Fruit fly (Drosophila melanogaster) whole organism, embryonic: Measurements from ENCODE around the gene Nep2.
A peak's percentile ranks its signal among the peaks of the same experiment; 100 is the strongest.

Experiments used
- B-H1 ChIP-seq: fragments of 200-800 bp; sonication (Bioruptor generic); IDR thresholded peaks from 3 replicates; pipeline ENCODE4 v1.3.6; 2022; ENCODE audit warnings: missing biosample characterization, missing genetic modification characterization
- CG14441 ChIP-seq: fragments of 200-800 bp; sonication (Bioruptor generic); IDR thresholded peaks from 2 replicates; pipeline ENCODE4 v1.3.6; 2022; ENCODE audit warnings: missing biosample characterization, missing genetic modification characterization
- CG14710 ChIP-seq: fragments of 200-800 bp; sonication (Bioruptor generic); optimal IDR thresholded peaks from 3 replicates; lab custom pipeline; 2019; ENCODE audit warnings: missing biosample characterization, mild to moderate bottlenecking, missing genetic modification characterization, moderate library complexity
- CG1529 ChIP-seq: fragments of 200-800 bp; sonication (Bioruptor generic); optimal IDR thresholded peaks from 3 replicates; lab custom pipeline; 2018; ENCODE audit warnings: missing biosample characterization, missing genetic modification characterization
- CG15514 ChIP-seq: fragments of 200-800 bp; sonication (Bioruptor generic); optimal IDR thresholded peaks from 3 replicates; lab custom pipeline; 2017; ENCODE audit warnings: missing biosample characterization, missing genetic modification characterization, mild to moderate bottlenecking, moderate library complexity, missing genetic modification reagents
- CG17361 ChIP-seq: fragments of 200-800 bp; sonication (Bioruptor generic); IDR thresholded peaks from 3 replicates; pipeline ENCODE4 v1.3.6; 2022; ENCODE audit warnings: missing biosample characterization, missing genetic modification characterization
- CG17802 ChIP-seq: fragments of 200-800 bp; sonication (Bioruptor generic); optimal IDR thresholded peaks from 2 replicates; lab custom pipeline; 2018; ENCODE audit warnings: missing biosample characterization, mild to moderate bottlenecking, missing genetic modification characterization, moderate library complexity
- CG18619 ChIP-seq: fragments of 200-800 bp; sonication (Bioruptor generic); optimal IDR thresholded peaks from 3 replicates; lab custom pipeline; 2017; ENCODE audit warnings: missing biosample characterization, mild to moderate bottlenecking, missing genetic modification characterization
- CG30020 ChIP-seq: fragments of 200-800 bp; optimal IDR thresholded peaks from 2 replicates; lab custom pipeline; 2019; ENCODE audit warnings: missing biosample characterization, mild to moderate bottlenecking, missing genetic modification characterization, moderate library complexity
- CG31365 ChIP-seq: fragments of 200-800 bp; sonication (Bioruptor generic); optimal IDR thresholded peaks from 2 replicates; lab custom pipeline; 2018; ENCODE audit warnings: missing biosample characterization, mild to moderate bottlenecking, missing genetic modification characterization
- CG32767 ChIP-seq: fragments of 200-800 bp; sonication (Bioruptor generic); IDR thresholded peaks from 2 replicates; pipeline ENCODE4 v1.3.6; 2022; ENCODE audit warnings: missing biosample characterization, missing genetic modification characterization
- CG33557 ChIP-seq: fragments of 200-800 bp; sonication (Bioruptor generic); optimal IDR thresholded peaks from 2 replicates; lab custom pipeline; 2019; ENCODE audit warnings: missing biosample characterization, mild to moderate bottlenecking, missing genetic modification characterization, moderate library complexity
- CG4424 ChIP-seq: fragments of 200-800 bp; sonication (Bioruptor generic); optimal IDR thresholded peaks from 3 replicates; lab custom pipeline; 2016; ENCODE audit warnings: missing biosample characterization, missing genetic modification characterization
- CG4854 ChIP-seq: fragments of 200-800 bp; sonication (Bioruptor generic); optimal IDR thresholded peaks from 2 replicates; lab custom pipeline; 2016; ENCODE audit warnings: missing biosample characterization, missing genetic modification characterization, inconsistent platforms
- CG6813 ChIP-seq: fragments of 200-800 bp; sonication (Bioruptor generic); optimal IDR thresholded peaks from 2 replicates; lab custom pipeline; 2017; ENCODE audit warnings: missing biosample characterization, missing genetic modification characterization, mild to moderate bottlenecking, moderate library complexity, missing genetic modification reagents
- CG8388 ChIP-seq: fragments of 200-800 bp; sonication (Bioruptor generic); optimal IDR thresholded peaks from 2 replicates; lab custom pipeline; 2019; ENCODE audit warnings: missing biosample characterization, mild to moderate bottlenecking, missing genetic modification characterization, moderate library complexity
- CG8478 ChIP-seq: fragments of >200 bp; optimal IDR thresholded peaks from 2 replicates; lab custom pipeline; 2018
- CG9797 ChIP-seq: fragments of 200-800 bp; sonication (Bioruptor generic); optimal IDR thresholded peaks from 3 replicates; lab custom pipeline; 2018; ENCODE audit warnings: missing biosample characterization, mild to moderate bottlenecking, missing genetic modification characterization
- CG9932 ChIP-seq: fragments of 200-800 bp; sonication (Bioruptor generic); IDR thresholded peaks from 2 replicates; pipeline ENCODE4 v1.3.6; 2022; ENCODE audit warnings: missing biosample characterization, missing genetic modification characterization
- CHES-1-like ChIP-seq: fragments of 200-800 bp; sonication (Bioruptor generic); optimal IDR thresholded peaks from 2 replicates; lab custom pipeline; 2016; ENCODE audit warnings: missing biosample characterization, missing genetic modification characterization
- Camta ChIP-seq: fragments of 200-800 bp; sonication (Bioruptor generic); optimal IDR thresholded peaks from 2 replicates; lab custom pipeline; 2016; ENCODE audit warnings: missing biosample characterization, missing genetic modification characterization
- Chrac-16 ChIP-seq: fragments of 200-800 bp; sonication (Bioruptor generic); optimal IDR thresholded peaks from 3 replicates; lab custom pipeline; 2016; ENCODE audit warnings: missing biosample characterization, missing genetic modification characterization
- CoRest ChIP-seq: fragments of 200-800 bp; sonication (Bioruptor generic); optimal IDR thresholded peaks from 3 replicates; lab custom pipeline; 2018; ENCODE audit warnings: missing biosample characterization, mild to moderate bottlenecking, missing genetic modification characterization, moderate library complexity
- Deaf1 ChIP-seq: fragments of 200-800 bp; optimal IDR thresholded peaks from 3 replicates; lab custom pipeline; 2019; ENCODE audit warnings: missing biosample characterization, mild to moderate bottlenecking, missing genetic modification characterization, moderate library complexity
- Dip3 ChIP-seq: fragments of 200-800 bp; sonication (Bioruptor generic); optimal IDR thresholded peaks from 3 replicates; lab custom pipeline; 2016; ENCODE audit warnings: missing biosample characterization, missing genetic modification characterization
- ERR ChIP-seq: fragments of 200-800 bp; sonication (Bioruptor generic); optimal IDR thresholded peaks from 2 replicates; lab custom pipeline; 2016; ENCODE audit warnings: missing biosample characterization, missing genetic modification characterization
- Fer3 ChIP-seq: fragments of 200-800 bp; sonication (Bioruptor generic); optimal IDR thresholded peaks from 2 replicates; lab custom pipeline; 2018; ENCODE audit warnings: missing biosample characterization, mild to moderate bottlenecking, missing genetic modification characterization, moderate library complexity
- Gsc ChIP-seq: fragments of 200-800 bp; sonication (Bioruptor generic); IDR thresholded peaks from 2 replicates; pipeline ENCODE4 v1.3.6; 2022; ENCODE audit warnings: missing biosample characterization, missing genetic modification characterization
- Hmr ChIP-seq: fragments of 200-800 bp; sonication (Bioruptor generic); optimal IDR thresholded peaks from 3 replicates; lab custom pipeline; 2017; ENCODE audit warnings: mild to moderate bottlenecking, missing biosample characterization, missing genetic modification reagents, missing genetic modification characterization
- Hmx ChIP-seq: fragments of 200-800 bp; sonication (Bioruptor generic); optimal IDR thresholded peaks from 2 replicates; lab custom pipeline; 2016; ENCODE audit warnings: missing biosample characterization, missing genetic modification characterization
- Hr3 ChIP-seq: fragments of 200-800 bp; sonication (Bioruptor generic); optimal IDR thresholded peaks from 3 replicates; lab custom pipeline; 2016; ENCODE audit warnings: missing biosample characterization, missing genetic modification characterization
- MBD-R2 ChIP-seq: fragments of 200-800 bp; sonication (Bioruptor generic); IDR thresholded peaks from 2 replicates; pipeline ENCODE4 v1.3.6; 2022; ENCODE audit warnings: missing biosample characterization, missing genetic modification characterization
- Med ChIP-seq: fragments of 200-800 bp; sonication (Bioruptor generic); peaks from one replicate; lab custom pipeline; 2016; ENCODE audit warnings: missing biosample characterization, missing genetic modification characterization, mild to moderate bottlenecking, inconsistent platforms, moderate library complexity
- YL-1 ChIP-seq: fragments of 200-800 bp; sonication (Bioruptor generic); optimal IDR thresholded peaks from 3 replicates; lab custom pipeline; 2017; ENCODE audit warnings: missing biosample characterization, mild to moderate bottlenecking, missing genetic modification characterization
- ase ChIP-seq: fragments of 200-800 bp; sonication (Bioruptor generic); IDR thresholded peaks from 3 replicates; pipeline ENCODE4 v1.3.6; 2022; ENCODE audit warnings: missing biosample characterization, missing genetic modification characterization
- chif ChIP-seq, 2 experiments: fragments of 200-800 bp; sonication (Bioruptor generic); optimal IDR thresholded peaks; 3 replicates each; lab custom pipeline; 2016; ENCODE audit warnings: missing biosample characterization in 2 of 2, missing genetic modification characterization in 2 of 2
- crc ChIP-seq: fragments of 200-800 bp; sonication (Bioruptor generic); optimal IDR thresholded peaks from 2 replicates; lab custom pipeline; 2016; ENCODE audit warnings: missing biosample characterization, missing genetic modification characterization
- esg ChIP-seq: fragments of 200-800 bp; sonication (Bioruptor generic); conservative IDR thresholded peaks from 2 replicates; pipeline ENCODE4 v1.3.6; 2022; ENCODE audit warnings: missing biosample characterization, missing genetic modification characterization
- fd3F ChIP-seq: fragments of 200-800 bp; sonication (Bioruptor generic); optimal IDR thresholded peaks from 2 replicates; lab custom pipeline; 2018; ENCODE audit warnings: missing biosample characterization, mild to moderate bottlenecking, missing genetic modification characterization, moderate library complexity
- gfzf ChIP-seq: fragments of 200-800 bp; sonication (Bioruptor generic); optimal IDR thresholded peaks from 2 replicates; lab custom pipeline; 2016; ENCODE audit warnings: missing biosample characterization, mild to moderate bottlenecking, missing genetic modification characterization, moderate library complexity
- insv ChIP-seq, 2 experiments: fragments of 200-800 bp; sonication (Bioruptor generic); optimal IDR thresholded peaks; 3 replicates each; lab custom pipeline; 2016 to 2018; ENCODE audit warnings: missing biosample characterization in 2 of 2, missing genetic modification characterization in 2 of 2
- jigr1 ChIP-seq: fragments of 200-800 bp; sonication (Bioruptor generic); IDR thresholded peaks from 3 replicates; pipeline ENCODE4 v1.3.6; 2022; ENCODE audit warnings: missing biosample characterization, missing genetic modification characterization
- jumu ChIP-seq: fragments of 200-800 bp; sonication (Bioruptor generic); optimal IDR thresholded peaks from 3 replicates; lab custom pipeline; 2016; ENCODE audit warnings: missing biosample characterization, missing genetic modification characterization
- lov ChIP-seq, 2 experiments: fragments of 200-800 bp in 1 of 2; fragments of >200 bp in 1 of 2; sonication (Bioruptor generic) in 1 of 2; IDR thresholded peaks in 1 of 2; optimal IDR thresholded peaks in 1 of 2; 2 replicates in 1 of 2; 3 replicates in 1 of 2; pipeline versions ENCODE4 v1.3.6 to Lab custom; 2017 to 2022; ENCODE audit warnings: missing biosample characterization in 1 of 2, missing genetic modification characterization in 1 of 2
- luna ChIP-seq: fragments of 200-800 bp; sonication (Bioruptor generic); optimal IDR thresholded peaks from 2 replicates; lab custom pipeline; 2016; ENCODE audit warnings: missing biosample characterization, missing genetic modification characterization
- mam ChIP-seq: fragments of 200-800 bp; sonication (Bioruptor generic); optimal IDR thresholded peaks from 3 replicates; lab custom pipeline; 2016; ENCODE audit warnings: missing biosample characterization, missing genetic modification characterization
- odd ChIP-seq: fragments of 200-800 bp; sonication (Bioruptor generic); optimal IDR thresholded peaks from 2 replicates; lab custom pipeline; 2017; ENCODE audit warnings: missing biosample characterization, mild to moderate bottlenecking, missing genetic modification characterization
- pho ChIP-seq: fragments of 200-800 bp; sonication (Bioruptor generic); optimal IDR thresholded peaks from 2 replicates; lab custom pipeline; 2016; ENCODE audit warnings: missing biosample characterization, missing genetic modification characterization
- ro ChIP-seq: fragments of 200-800 bp; sonication (Bioruptor generic); IDR thresholded peaks from 2 replicates; pipeline ENCODE4 v1.3.6; 2022; ENCODE audit warnings: missing biosample characterization, missing genetic modification characterization
- usp ChIP-seq: fragments of >200 bp; optimal IDR thresholded peaks from 2 replicates; lab custom pipeline; 2017; ENCODE audit warnings: missing biosample characterization, missing genetic modification characterization
- zfh1 ChIP-seq: fragments of 200-800 bp; sonication (Bioruptor generic); IDR thresholded peaks from 3 replicates; pipeline ENCODE4 v1.3.6; 2022; ENCODE audit warnings: missing biosample characterization, missing genetic modification characterization

The Nep2 gene

DNA sequence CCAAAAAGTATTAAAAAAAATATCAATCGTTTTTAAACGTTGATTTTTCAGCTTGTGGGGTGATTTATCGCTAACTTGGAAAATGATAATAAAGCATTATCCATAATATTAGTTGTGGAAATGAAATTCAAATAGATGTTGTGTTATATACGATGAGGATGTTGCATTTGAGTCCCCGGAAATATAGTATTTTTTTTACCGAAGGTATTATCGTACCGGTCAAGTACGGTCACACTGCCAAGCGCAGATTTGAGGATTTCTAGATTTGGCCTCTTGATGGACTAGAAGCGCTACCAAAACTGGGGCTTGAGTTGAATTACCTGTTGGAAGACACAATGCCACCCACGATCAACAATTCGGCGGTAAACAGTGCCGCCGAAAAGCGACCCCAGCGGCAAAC, 43.7 kb upstream of the Nep2 start (continued):
- TF ChIP-seq CG1529 (no peak), Chrac-16 (GFP tag; lab: Kevin White, UChicago) (peak; percentile 32), CG33557 (GFP tag; lab: Kevin White, UChicago) (no peak), jumu (GFP tag; lab: Kevin White, UChicago) (peak; percentile 15), esg (peak; percentile 19; the same call in 1 of the 2 replicates), CG8478 (no peak), YL-1 (GFP tag; lab: Kevin White, UChicago) (peak; percentile 66), CG9932 (peak; percentile 43), MBD-R2 (GFP tag; lab: Robert Waterston, UW) (peak; percentile 86), ase (0 out of 3 replicates have a peak, but pooled peaks have one; percentile 15), CG6813 (no peak), CHES-1-like (GFP tag; lab: Kevin White, UChicago) (peak; percentile 38), CG30020 (tag; lab: Kevin White, UChicago) (peak; percentile 92), CG18619 (GFP tag; lab: Kevin White, UChicago) (no peak), B-H1 (GFP tag; lab: Robert Waterston, UW) (no peak), odd (GFP tag; lab: Kevin White, UChicago) (no peak), crc (no peak), Hmr (GFP tag; lab: Kevin White, UChicago) (peak; percentile 57), Deaf1 (tag; lab: Kevin White, UChicago) (no peak), Dip3 (GFP tag; lab: Kevin White, UChicago) (peak; percentile 17), CG17802 (tag; lab: Kevin White, UChicago) (peak; percentile 81), CG14441 (GFP tag; lab: Robert Waterston, UW) (peak; percentile 19; the same call in 1 of the 2 replicates), mam (GFP tag; lab: Kevin White, UChicago) (peak; percentile 24), CG14710 (tag; lab: Kevin White, UChicago) (peak; percentile 49), ro (GFP tag; lab: Robert Waterston, UW) (no peak), ERR (GFP tag; lab: Kevin White, UChicago) (peak; percentile 7), usp (GFP tag; lab: Kevin White, UChicago) (no peak), CG31365 (no peak), CG15514 (GFP tag; lab: Kevin White, UChicago) (peak; percentile 19), CG17361 (GFP tag; lab: Robert Waterston, UW) (peak; percentile 55), gfzf (GFP tag; lab: Kevin White, UChicago) (peak; percentile 90), Camta (GFP tag; lab: Kevin White, UChicago) (peak; percentile 33), Hmx (GFP tag; lab: Kevin White, UChicago) (no peak), zfh1 (GFP tag; lab: Robert Waterston, UW) (peak; percentile 58; the same call in 1 of the 3 replicates), Gsc (GFP tag; lab: Robert Waterston, UW) (no peak), fd3F (GFP tag; lab: Kevin White, UChicago) (peak; percentile 28), CG32767 (GFP tag; lab: Robert Waterston, UW) (no peak), Fer3 (peak; percentile 43), CG8388 (GFP tag; lab: Kevin White, UChicago) (peak; percentile 35), Hr3 (GFP tag; lab: Kevin White, UChicago) (peak; percentile 38), CG9797 (GFP tag; lab: Kevin White, UChicago) (peak; percentile 85), insv (GFP tag; optimal IDR thresholded peaks at IDR 0.05; lab: Kevin White, UChicago) (peak in 1 of 2 experiments; percentile 12), CG4424 (GFP tag; lab: Kevin White, UChicago) (peak; percentile 20), Med (GFP tag; lab: Kevin White, UChicago) (peak; percentile 80), lov (optimal IDR thresholded peaks at IDR 0.05; lab: Kevin White, UChicago) (no peak), lov (GFP tag; IDR thresholded peaks at IDR 0.05; lab: Robert Waterston, UW) (no peak), chif (GFP tag; optimal IDR thresholded peaks at IDR 0.05; lab: Kevin White, UChicago) (peak; percentile 3 to 37), pho (GFP tag; lab: Kevin White, UChicago) (peak; percentile 14), jigr1 (GFP tag; lab: Robert Waterston, UW) (no peak), CG4854 (peak; percentile 0), CoRest (tag; lab: Kevin White, UChicago) (peak; percentile 56), luna (GFP tag; lab: Kevin White, UChicago) (no peak)
